Worm (Caenorhabditis elegans) whole organism, young adult: ENCODE results near the gene B0252.11.

Experiments
- C17E4.6 ChIP-seq: fragments of 200-800 bp; sonication (Bioruptor generic); IDR thresholded peaks from 2 replicates; pipeline ENCODE4 v1.3.6; 2022; ENCODE audit warnings: missing genetic modification reagents, missing genetic modification characterization, missing compliant biosample characterization
- Y67H2A.10 ChIP-seq: fragments of 200-800 bp; sonication (Bioruptor generic); conservative IDR thresholded peaks from 2 replicates; pipeline ENCODE4 v1.3.6; 2022; ENCODE audit warnings: missing genetic modification reagents, missing genetic modification characterization, missing compliant biosample characterization
- ama-1 ChIP-seq, 3 experiments: fragments of 150-350 bp in 1 of 3; sonication (generic microtip) in 2 of 3; optimal IDR thresholded peaks; 2 replicates each; lab custom pipeline; 2014 to 2018; ENCODE audit warnings: missing biosample characterization in 2 of 3, missing genetic modification characterization in 2 of 3, missing genetic modification reagents in 2 of 3
- aptf-2 ChIP-seq: fragments of 200-800 bp; sonication (Bioruptor generic); conservative IDR thresholded peaks from 2 replicates; pipeline ENCODE4 v1.3.6; 2022; ENCODE audit warnings: missing genetic modification reagents, missing genetic modification characterization, missing compliant biosample characterization
- him-1 ChIP-seq: sonication (generic microtip); optimal IDR thresholded peaks from 2 replicates; lab custom pipeline; 2016; ENCODE audit warnings: missing genotype, missing genetic modification reagents, missing genetic modification characterization, missing compliant biosample characterization
- hlh-26 ChIP-seq: fragments of 200-800 bp; sonication (Bioruptor generic); conservative IDR thresholded peaks from 2 replicates; pipeline ENCODE4 v1.3.6; 2022; ENCODE audit warnings: missing genetic modification reagents, missing genetic modification characterization, missing compliant biosample characterization
- lin-35 ChIP-seq, 3 experiments: fragments of 150-350 bp in 2 of 3; sonication (generic microtip) in 1 of 3; optimal IDR thresholded peaks; 2 replicates each; lab custom pipeline; 2014 to 2018; ENCODE audit warnings: missing biosample characterization in 3 of 3, missing genetic modification characterization in 3 of 3, missing genetic modification reagents in 3 of 3
- nfyb-1 ChIP-seq: fragments of 200-800 bp; sonication (Bioruptor generic); IDR thresholded peaks from 2 replicates; pipeline ENCODE4 v1.3.6; 2022; ENCODE audit warnings: missing genetic modification reagents, missing genetic modification characterization, missing compliant biosample characterization
- sea-2 ChIP-seq: fragments of 200-800 bp; sonication (Bioruptor generic); IDR thresholded peaks from 2 replicates; pipeline ENCODE4 v1.3.6; 2022; ENCODE audit warnings: missing genetic modification characterization, missing compliant biosample characterization
- sptf-2 ChIP-seq: fragments of 200-800 bp; sonication (Bioruptor generic); optimal IDR thresholded peaks from 2 replicates; lab custom pipeline; 2018; ENCODE audit warnings: mild to moderate bottlenecking, missing genetic modification characterization, missing compliant biosample characterization

ce11 chrII:6918862-6919261 lies 1.3 kb upstream of the B0252.11 start, which contains the start of gene B0252.5:
- TF ChIP-seq aptf-2 (GFP tag; lab: Robert Waterston, UW), result no peak
- TF ChIP-seq ama-1 (optimal IDR thresholded peaks at IDR 0.05; lab: Kevin White, UChicago), result no peak
- no peak for TF ChIP-seq ama-1 (GFP tag; optimal IDR thresholded peaks at IDR 0.05; lab: Kevin White, UChicago)
- no peak for TF ChIP-seq lin-35 (GFP tag; optimal IDR thresholded peaks at IDR 0.05; lab: Kevin White, UChicago)
- no peak for TF ChIP-seq him-1
- no peak for TF ChIP-seq C17E4.6 (GFP tag; lab: Robert Waterston, UW)
- TF ChIP-seq Y67H2A.10 (GFP tag; lab: Robert Waterston, UW), result no peak
- no peak for TF ChIP-seq sptf-2
- TF ChIP-seq nfyb-1 (GFP tag; lab: Robert Waterston, UW), result no peak
- TF ChIP-seq sea-2 (GFP tag; lab: Robert Waterston, UW), result no peak
- TF ChIP-seq hlh-26 (GFP tag; lab: Robert Waterston, UW), result no peak
